Worm (Caenorhabditis elegans): ENCODE data around the gene C48A7.16.
A peak's percentile ranks its signal among the peaks of the same experiment; 100 is the strongest.

ce11 chrIV:7402077-7402476 lies 3.2 kb upstream of the C48A7.16 start:
- peak; percentile 83 for TF ChIP-seq him-1 (tag; optimal IDR thresholded peaks at IDR 0.05)
- TF ChIP-seq W03F9.2 (tag; optimal IDR thresholded peaks at IDR 0.05) = no peak

Data from whole organism, L4/young adult.